Worm (Caenorhabditis elegans) whole organism, L2 larva: ENCODE measurements around the gene spp-14.

Experiments used
- alr-1 ChIP-seq: fragments of 150-350 bp; optimal IDR thresholded peaks from 2 replicates; lab custom pipeline; 2014; ENCODE audit warnings: missing biosample characterization, missing genetic modification characterization
- ama-1 ChIP-seq: fragments of 150-350 bp; optimal IDR thresholded peaks from 2 replicates; lab custom pipeline; 2018; ENCODE audit warnings: inconsistent platforms
- ceh-82 ChIP-seq: fragments of 150-350 bp; optimal IDR thresholded peaks from 2 replicates; lab custom pipeline; 2014; ENCODE audit warnings: missing biosample characterization, missing genetic modification characterization
- elt-3 ChIP-seq: sonication (generic microtip); optimal IDR thresholded peaks from 2 replicates; lab custom pipeline; 2017; ENCODE audit warnings: missing biosample characterization, missing genetic modification characterization
- gmeb-1 ChIP-seq: fragments of 150-350 bp; optimal IDR thresholded peaks from 2 replicates; lab custom pipeline; 2014; ENCODE audit warnings: missing biosample characterization, missing genetic modification characterization
- lin-11 ChIP-seq: fragments of 150-350 bp; sonication (generic microtip); optimal IDR thresholded peaks from 2 replicates; lab custom pipeline; 2014; ENCODE audit warnings: missing biosample characterization, missing genetic modification characterization, inconsistent platforms, mixed read lengths
- lin-13 ChIP-seq: fragments of 150-350 bp; optimal IDR thresholded peaks from 2 replicates; lab custom pipeline; 2014; ENCODE audit warnings: missing biosample characterization, missing genetic modification reagents, missing genetic modification characterization
- lin-39 ChIP-seq: fragments of 150-350 bp; optimal IDR thresholded peaks from 2 replicates; lab custom pipeline; 2014; ENCODE audit warnings: missing biosample characterization, missing genetic modification reagents, missing genetic modification characterization
- mab-5 ChIP-seq: fragments of 150-350 bp; optimal IDR thresholded peaks from 2 replicates; lab custom pipeline; 2014; ENCODE audit warnings: missing biosample characterization, missing genetic modification characterization
- nhr-25 ChIP-seq: fragments of 150-350 bp; sonication (generic microtip); optimal IDR thresholded peaks from 3 replicates; lab custom pipeline; 2014; ENCODE audit warnings: missing biosample characterization, missing genetic modification characterization
- sem-4 ChIP-seq: fragments of 150-350 bp; optimal IDR thresholded peaks from 2 replicates; lab custom pipeline; 2014; ENCODE audit warnings: missing biosample characterization, missing genetic modification reagents, missing genetic modification characterization
- snpc-4 ChIP-seq: fragments of 150-350 bp; optimal IDR thresholded peaks from 2 replicates; lab custom pipeline; 2014; ENCODE audit warnings: missing biosample characterization, missing genetic modification characterization
- unc-39 ChIP-seq: fragments of 150-350 bp; optimal IDR thresholded peaks from 2 replicates; lab custom pipeline; 2014; ENCODE audit warnings: missing biosample characterization, missing genetic modification characterization
- ztf-11 ChIP-seq: sonication (generic microtip); optimal IDR thresholded peaks from 2 replicates; lab custom pipeline; 2017; ENCODE audit warnings: missing biosample characterization, missing genetic modification characterization

DNA sequence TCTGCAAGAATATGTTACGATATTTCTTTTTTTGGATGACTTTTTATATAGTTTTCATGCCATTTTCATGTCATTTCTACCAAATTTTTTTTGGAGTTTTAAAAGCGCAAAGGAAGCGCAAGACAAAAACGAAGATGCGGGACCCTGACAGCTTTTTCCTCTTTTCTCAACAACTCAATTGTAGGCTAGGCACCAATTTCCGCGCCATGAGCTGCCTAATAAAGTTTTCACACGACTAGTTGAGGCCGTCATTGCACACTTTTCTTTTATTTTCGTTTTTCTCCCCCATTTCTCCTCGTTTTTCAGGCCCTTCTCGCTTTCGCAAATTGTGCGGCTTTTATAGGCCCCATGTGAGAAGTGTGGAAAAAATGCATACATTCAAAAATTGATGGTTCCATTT, 45.9 kb upstream of the spp-14 start:
- TF ChIP-seq gmeb-1 (tag; lab: Kevin White, UChicago) (no peak), elt-3 (no peak), mab-5 (tag; lab: Kevin White, UChicago) (no peak), nhr-25 (tag; lab: Kevin White, UChicago) (no peak), lin-13 (GFP tag; lab: Kevin White, UChicago) (no peak), ama-1 (lab: Kevin White, UChicago) (no peak), sem-4 (tag; lab: Kevin White, UChicago) (no peak), ceh-82 (tag; lab: Kevin White, UChicago) (no peak), snpc-4 (tag; lab: Kevin White, UChicago) (no peak), unc-39 (tag; lab: Kevin White, UChicago) (no peak), lin-39 (tag; lab: Kevin White, UChicago) (no peak), lin-11 (tag; lab: Kevin White, UChicago) (no peak), ztf-11 (tag; lab: Kevin White, UChicago) (no peak), alr-1 (tag; lab: Kevin White, UChicago) (no peak)
